Worm (Caenorhabditis elegans): ENCODE measurements around the gene gpa-1.

DNA sequence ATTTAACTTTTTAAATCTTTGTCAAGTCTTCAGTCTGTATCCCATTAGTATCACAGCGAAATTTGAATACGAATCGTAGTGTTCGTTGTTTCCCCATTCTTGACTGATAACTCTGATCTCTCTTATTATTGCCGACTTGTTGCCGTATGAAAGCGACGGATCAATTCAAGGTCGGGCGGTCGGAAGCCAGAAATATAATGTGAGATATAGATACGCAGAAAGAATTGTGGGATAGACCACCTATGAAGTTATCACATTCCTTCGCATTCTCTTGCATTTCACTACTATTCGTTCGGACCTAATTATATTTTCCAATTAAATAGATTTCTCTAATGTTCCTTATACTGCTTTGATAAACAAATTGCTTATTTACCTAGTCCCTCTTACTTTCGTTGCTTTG lies 28.5 kb downstream of the gpa-1 start:
- TF ChIP-seq egl-13 (tag; optimal IDR thresholded peaks at IDR 0.05) (no peak), ama-1 (optimal IDR thresholded peaks at IDR 0.05) (no peak), elt-2 (tag; optimal IDR thresholded peaks at IDR 0.05) (no peak), ceh-82 (tag; optimal IDR thresholded peaks at IDR 0.05) (no peak), ztf-4 (tag; optimal IDR thresholded peaks at IDR 0.05) (no peak), nhr-11 (tag; optimal IDR thresholded peaks at IDR 0.05) (no peak), sptf-1 (tag; optimal IDR thresholded peaks at IDR 0.05) (no peak), fos-1 (tag; optimal IDR thresholded peaks at IDR 0.05) (no peak), ztf-11 (tag; optimal IDR thresholded peaks at IDR 0.05) (no peak)

Data from whole organism, L1 larva.